Worm (Caenorhabditis elegans): ENCODE data around the gene misc-1.
A peak's percentile ranks its signal among the peaks of the same experiment; 100 is the strongest.

Gene misc-1

ce11 chrII:286551-286724 is at the start of gene misc-1:
TSS of gene misc-1 (plus strand) at chrII:286625.
- TF ChIP-seq ceh-28 (tag; optimal IDR thresholded peaks at IDR 0.05), result peak; percentile 0
- no peak for TF ChIP-seq pqm-1 (tag; optimal IDR thresholded peaks at IDR 0.05)

ce11 chrII:237721-238120 is 48.7 kb upstream of the misc-1 start, which contains the start of gene laat-1:
TSS of gene laat-1 (minus strand) at chrII:237821.
- TF ChIP-seq daf-12 (tag; optimal IDR thresholded peaks at IDR 0.05) (no peak), ceh-82 (tag; optimal IDR thresholded peaks at IDR 0.05) (no peak), nhr-28 (tag; optimal IDR thresholded peaks at IDR 0.05) (no peak), jun-1 (tag; optimal IDR thresholded peaks at IDR 0.05) (no peak), nhr-25 (tag; optimal IDR thresholded peaks at IDR 0.05) (no peak), mml-1 (tag; optimal IDR thresholded peaks at IDR 0.05) (no peak), egl-5 (tag; optimal IDR thresholded peaks at IDR 0.05) (no peak), skn-1 (tag; optimal IDR thresholded peaks at IDR 0.05) (no peak), ztf-4 (tag; optimal IDR thresholded peaks at IDR 0.05) (no peak), ceh-16 (tag; optimal IDR thresholded peaks at IDR 0.05) (no peak), nhr-237 (tag; optimal IDR thresholded peaks at IDR 0.05) (no peak), lsy-12 (tag; optimal IDR thresholded peaks at IDR 0.05) (no peak), elt-2 (tag; optimal IDR thresholded peaks at IDR 0.05) (no peak), fos-1 (tag; optimal IDR thresholded peaks at IDR 0.05) (no peak), ceh-9 (tag; optimal IDR thresholded peaks at IDR 0.05) (no peak), ceh-28 (tag; optimal IDR thresholded peaks at IDR 0.05) (no peak), nhr-12 (tag; optimal IDR thresholded peaks at IDR 0.05) (no peak), unc-62 (GFP tag; optimal IDR thresholded peaks at IDR 0.05) (no peak)

DNA sequence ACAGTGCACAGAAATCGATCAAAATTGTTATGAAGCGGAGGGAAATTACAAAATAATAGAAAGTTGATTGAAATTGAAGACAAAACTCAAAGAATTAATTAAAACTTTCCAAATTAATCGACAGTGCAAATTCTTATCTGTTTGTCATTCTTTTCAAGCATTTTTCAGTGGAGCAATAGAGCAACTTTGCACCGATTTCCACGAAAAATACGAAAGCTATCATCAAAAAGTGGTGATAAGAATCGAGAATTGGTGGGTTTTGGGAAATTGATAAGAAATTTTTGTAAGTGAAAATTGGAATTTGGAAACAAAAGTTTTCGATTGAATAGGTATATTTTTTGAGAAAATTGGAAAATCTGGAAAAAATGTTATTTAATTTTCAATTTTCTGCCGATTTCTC is 46.4 kb upstream of the misc-1 start:
- TF ChIP-seq pqm-1 (tag; optimal IDR thresholded peaks at IDR 0.05), result peak; percentile 100
- no peak for TF ChIP-seq ZK546.5 (tag; optimal IDR thresholded peaks at IDR 0.05)
- TF ChIP-seq elt-2 (tag; optimal IDR thresholded peaks at IDR 0.05), result peak; percentile 92
- no peak for TF ChIP-seq fkh-10 (GFP tag; optimal IDR thresholded peaks at IDR 0.05)
- TF ChIP-seq nhr-25 (tag; optimal IDR thresholded peaks at IDR 0.05), result no peak
- TF ChIP-seq R02D3.7 (tag; optimal IDR thresholded peaks at IDR 0.05), result no peak
- TF ChIP-seq mdl-1 (tag; optimal IDR thresholded peaks at IDR 0.05), result no peak
- no peak for TF ChIP-seq ztf-4 (tag; optimal IDR thresholded peaks at IDR 0.05)
- TF ChIP-seq unc-62 (GFP tag; optimal IDR thresholded peaks at IDR 0.05), result no peak
- TF ChIP-seq nhr-237 (tag; optimal IDR thresholded peaks at IDR 0.05), result no peak
- TF ChIP-seq nhr-76 (tag; optimal IDR thresholded peaks at IDR 0.05), result no peak
- peak; percentile 75 for TF ChIP-seq skn-1 (tag; optimal IDR thresholded peaks at IDR 0.05)
- TF ChIP-seq zag-1 (tag; optimal IDR thresholded peaks at IDR 0.05), result no peak
- TF ChIP-seq pha-4 (tag; optimal IDR thresholded peaks at IDR 0.05), result no peak
- TF ChIP-seq lsy-12 (tag; optimal IDR thresholded peaks at IDR 0.05), result no peak
- no peak for TF ChIP-seq nhr-11 (tag; optimal IDR thresholded peaks at IDR 0.05)

DNA sequence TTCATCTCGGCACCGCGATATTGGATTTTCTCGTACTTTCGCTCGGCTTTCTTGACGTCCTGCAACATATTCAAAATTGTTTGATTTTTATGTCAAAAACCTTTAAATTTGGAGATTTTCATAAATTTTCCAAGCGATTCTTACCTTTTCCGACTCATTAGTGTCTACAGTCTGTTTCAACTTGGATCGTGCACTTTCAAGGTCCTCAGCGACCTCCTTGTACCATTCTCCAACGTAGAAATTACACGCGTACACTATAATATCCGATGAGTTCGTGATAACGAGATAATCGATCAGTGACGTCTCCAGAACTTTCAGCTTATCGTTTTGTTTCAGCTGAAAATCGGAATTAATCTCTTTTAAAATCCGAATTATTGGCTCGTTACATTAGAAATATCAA is 38.7 kb upstream of the misc-1 start:
- TF ChIP-seq unc-62 (GFP tag; optimal IDR thresholded peaks at IDR 0.05) (no peak), pqm-1 (tag; optimal IDR thresholded peaks at IDR 0.05) (no peak), egl-27 (tag; optimal IDR thresholded peaks at IDR 0.05) (no peak), R02D3.7 (tag; optimal IDR thresholded peaks at IDR 0.05) (no peak), nfya-1 (tag; optimal IDR thresholded peaks at IDR 0.05; ENCODE audit: insufficient read depth) (no peak), nhr-28 (tag; optimal IDR thresholded peaks at IDR 0.05) (no peak), aly-2 (tag; optimal IDR thresholded peaks at IDR 0.05) (no peak), nhr-77 (tag; optimal IDR thresholded peaks at IDR 0.05) (no peak)

DNA sequence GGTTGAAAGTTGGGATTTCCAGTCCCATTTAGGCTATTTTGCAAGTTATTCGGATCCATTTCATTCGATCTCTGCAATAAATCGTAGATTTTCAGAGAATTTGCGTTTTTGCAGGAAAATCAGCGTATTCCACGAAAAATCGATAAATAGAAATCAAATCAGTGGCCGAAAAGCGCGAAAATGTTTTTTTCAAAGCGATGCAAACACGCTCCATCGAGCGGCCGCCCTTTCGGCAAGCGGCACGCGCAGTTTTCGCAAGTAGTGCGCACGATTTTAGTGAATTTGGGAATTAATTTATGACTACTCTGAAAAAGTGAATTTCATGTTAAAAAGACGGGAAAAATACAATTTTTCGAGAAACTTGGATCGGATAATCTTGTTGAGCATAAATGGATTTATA is 31.3 kb upstream of the misc-1 start:
- no peak for TF ChIP-seq ceh-9 (tag; optimal IDR thresholded peaks at IDR 0.05)
- peak; percentile 91 for TF ChIP-seq fkh-10 (GFP tag; optimal IDR thresholded peaks at IDR 0.05)
- TF ChIP-seq zag-1 (tag; optimal IDR thresholded peaks at IDR 0.05), result peak; percentile 19
- TF ChIP-seq skn-1 (tag; optimal IDR thresholded peaks at IDR 0.05), result peak; percentile 90
- peak; percentile 94 for TF ChIP-seq egl-5 (tag; optimal IDR thresholded peaks at IDR 0.05)
- TF ChIP-seq aly-2 (tag; optimal IDR thresholded peaks at IDR 0.05), result peak; percentile 59
- peak; percentile 63 for TF ChIP-seq ama-1 (optimal IDR thresholded peaks at IDR 0.05)
- no peak for TF ChIP-seq ztf-11 (tag; optimal IDR thresholded peaks at IDR 0.05)
- peak; percentile 54 for TF ChIP-seq nhr-11 (tag; optimal IDR thresholded peaks at IDR 0.05)
- peak; percentile 87 for TF ChIP-seq nhr-77 (tag; optimal IDR thresholded peaks at IDR 0.05)
- no peak for TF ChIP-seq eor-1 (tag; optimal IDR thresholded peaks at IDR 0.05)
- peak; percentile 93 for TF ChIP-seq nhr-23 (tag; optimal IDR thresholded peaks at IDR 0.05)
- no peak for TF ChIP-seq mml-1 (tag; optimal IDR thresholded peaks at IDR 0.05)
- TF ChIP-seq lin-39 (tag; optimal IDR thresholded peaks at IDR 0.05), result peak; percentile 93
- TF ChIP-seq elt-1 (tag; optimal IDR thresholded peaks at IDR 0.05), result peak; percentile 62
- TF ChIP-seq nhr-12 (tag; optimal IDR thresholded peaks at IDR 0.05), result no peak
- no peak for TF ChIP-seq fos-1 (tag; optimal IDR thresholded peaks at IDR 0.05)
- TF ChIP-seq jun-1 (tag; optimal IDR thresholded peaks at IDR 0.05), result peak; percentile 84
- TF ChIP-seq egl-27 (tag; optimal IDR thresholded peaks at IDR 0.05), result peak; percentile 57
- peak; percentile 98 for TF ChIP-seq lin-15B (tag; optimal IDR thresholded peaks at IDR 0.05)
- peak; percentile 92 for TF ChIP-seq R02D3.7 (tag; optimal IDR thresholded peaks at IDR 0.05)
- TF ChIP-seq nfya-1 (tag; optimal IDR thresholded peaks at IDR 0.05; ENCODE audit: insufficient read depth), result peak; percentile 93
- TF ChIP-seq nhr-28 (tag; optimal IDR thresholded peaks at IDR 0.05), result no peak
- peak; percentile 81 for TF ChIP-seq nhr-76 (tag; optimal IDR thresholded peaks at IDR 0.05)
- peak; percentile 78 for TF ChIP-seq elt-2 (tag; optimal IDR thresholded peaks at IDR 0.05)
- no peak for TF ChIP-seq ztf-4 (tag; optimal IDR thresholded peaks at IDR 0.05)
- peak; percentile 95 for TF ChIP-seq snpc-4 (tag; optimal IDR thresholded peaks at IDR 0.05)
- peak; percentile 97 for TF ChIP-seq ceh-28 (tag; optimal IDR thresholded peaks at IDR 0.05)
- TF ChIP-seq nhr-43 (tag; optimal IDR thresholded peaks at IDR 0.05; ENCODE audit: poor library complexity, severe bottlenecking), result peak; percentile 97
- peak; percentile 30 for TF ChIP-seq unc-62 (GFP tag; optimal IDR thresholded peaks at IDR 0.05)
- peak; percentile 97 for TF ChIP-seq hmg-11 (tag; optimal IDR thresholded peaks at IDR 0.05)
- peak; percentile 91 for TF ChIP-seq nhr-25 (tag; optimal IDR thresholded peaks at IDR 0.05)
- peak; percentile 5 for TF ChIP-seq ceh-16 (tag; optimal IDR thresholded peaks at IDR 0.05)
- TF ChIP-seq ceh-82 (tag; optimal IDR thresholded peaks at IDR 0.05), result peak; percentile 92
- TF ChIP-seq pqm-1 (tag; optimal IDR thresholded peaks at IDR 0.05), result peak; percentile 99
- peak; percentile 88 for TF ChIP-seq tbx-2 (tag; optimal IDR thresholded peaks at IDR 0.05)

All from whole organism, L3 larva.